Fruit fly (Drosophila melanogaster): ENCODE measurements around the gene yem.

dm6 chr3R:29091609-29092008, 31.1 kb downstream of the yem start:
- peak; percentile 4 for TF ChIP-seq net (GFP tag; optimal IDR thresholded peaks at IDR 0.05)
- TF ChIP-seq Hr39 (GFP tag; optimal IDR thresholded peaks at IDR 0.05) = peak; percentile 31
- peak; percentile 60 for TF ChIP-seq fd59A (GFP tag; optimal IDR thresholded peaks at IDR 0.05)
- peak; percentile 52 for TF ChIP-seq pdm3 (GFP tag; optimal IDR thresholded peaks at IDR 0.05)
- TF ChIP-seq achi (GFP tag; optimal IDR thresholded peaks at IDR 0.05) = peak; percentile 59
- TF ChIP-seq CG6854 (GFP tag; optimal IDR thresholded peaks at IDR 0.05) = no peak
- no peak for TF ChIP-seq CG16779 (tag; optimal IDR thresholded peaks at IDR 0.05)
- TF ChIP-seq CG3032 (tag; optimal IDR thresholded peaks at IDR 0.05) = peak; percentile 63
- TF ChIP-seq ss (GFP tag; optimal IDR thresholded peaks at IDR 0.05) = peak; percentile 27 to 52
